Fruit fly (Drosophila melanogaster) whole organism, embryonic: ENCODE data around the gene CG14966.

ENCODE experiments used
- Ada2b ChIP-seq: fragments of 200-800 bp; sonication (Bioruptor generic); IDR thresholded peaks from 2 replicates; pipeline ENCODE4 v1.3.6; 2022; ENCODE audit warnings: missing biosample characterization, missing genetic modification characterization
- B-H2 ChIP-seq: fragments of 200-800 bp; sonication (Bioruptor generic); optimal IDR thresholded peaks from 2 replicates; lab custom pipeline; 2018; ENCODE audit warnings: missing biosample characterization, mild to moderate bottlenecking, missing genetic modification characterization
- CG10147 ChIP-seq: fragments of 200-800 bp; sonication (Bioruptor generic); optimal IDR thresholded peaks from 2 replicates; lab custom pipeline; 2019; ENCODE audit warnings: missing biosample characterization, mild to moderate bottlenecking, missing genetic modification characterization, moderate library complexity
- CG10274 ChIP-seq: fragments of 200-800 bp; sonication (Bioruptor generic); optimal IDR thresholded peaks from 3 replicates; lab custom pipeline; 2017; ENCODE audit warnings: missing biosample characterization, mild to moderate bottlenecking, missing genetic modification characterization
- CG10543 ChIP-seq: fragments of 200-800 bp; sonication (Bioruptor generic); optimal IDR thresholded peaks from 3 replicates; lab custom pipeline; 2017; ENCODE audit warnings: missing biosample characterization, mild to moderate bottlenecking, missing genetic modification characterization, moderate library complexity
- CG11560 ChIP-seq: fragments of 200-800 bp; sonication (Bioruptor generic); IDR thresholded peaks from 3 replicates; pipeline ENCODE4 v1.3.6; 2022; ENCODE audit warnings: missing biosample characterization, missing genetic modification characterization
- CG12155 ChIP-seq: fragments of 200-800 bp; sonication (Bioruptor generic); optimal IDR thresholded peaks from 3 replicates; lab custom pipeline; 2016; ENCODE audit warnings: missing biosample characterization, missing genetic modification characterization
- CG13296 ChIP-seq: fragments of 200-800 bp; sonication (Bioruptor generic); optimal IDR thresholded peaks from 3 replicates; lab custom pipeline; 2018; ENCODE audit warnings: missing biosample characterization, mild to moderate bottlenecking, missing genetic modification characterization
- CG15011 ChIP-seq: fragments of 200-800 bp; sonication (Bioruptor generic); optimal IDR thresholded peaks from 3 replicates; lab custom pipeline; 2018; ENCODE audit warnings: missing biosample characterization, mild to moderate bottlenecking, missing genetic modification characterization
- CG2199 ChIP-seq: fragments of 200-800 bp; sonication (Bioruptor generic); IDR thresholded peaks from 3 replicates; pipeline ENCODE4 v1.3.6; 2022; ENCODE audit warnings: missing biosample characterization, missing genetic modification characterization
- CG30403 ChIP-seq: fragments of 200-800 bp; sonication (Bioruptor generic); optimal IDR thresholded peaks from 3 replicates; lab custom pipeline; 2016; ENCODE audit warnings: missing biosample characterization, missing genetic modification characterization
- CG34376 ChIP-seq: fragments of 200-800 bp; sonication (Bioruptor generic); optimal IDR thresholded peaks from 2 replicates; lab custom pipeline; 2018; ENCODE audit warnings: missing biosample characterization, mild to moderate bottlenecking, missing genetic modification characterization
- CG8765 ChIP-seq: fragments of 200-800 bp; sonication (Bioruptor generic); IDR thresholded peaks from 2 replicates; pipeline ENCODE4 v1.3.6; 2022; ENCODE audit warnings: missing biosample characterization, missing genetic modification characterization
- D ChIP-seq, 2 experiments: fragments of 200-800 bp in 1 of 2; fragments of >200 bp in 1 of 2; sonication (Bioruptor generic) in 1 of 2; optimal IDR thresholded peaks; 2 replicates in 1 of 2; 3 replicates in 1 of 2; lab custom pipeline; 2017; ENCODE audit warnings: mild to moderate bottlenecking in 1 of 2, missing biosample characterization in 1 of 2, missing genetic modification characterization in 1 of 2, missing genetic modification reagents in 1 of 2
- Dfd ChIP-seq, 2 experiments: fragments of >200 bp; optimal IDR thresholded peaks; 2 replicates each; lab custom pipeline; 2017; ENCODE audit warnings: missing biosample characterization in 2 of 2, missing genetic modification characterization in 2 of 2
- Fer3 ChIP-seq: fragments of 200-800 bp; sonication (Bioruptor generic); optimal IDR thresholded peaks from 2 replicates; lab custom pipeline; 2018; ENCODE audit warnings: missing biosample characterization, mild to moderate bottlenecking, missing genetic modification characterization, moderate library complexity
- Med ChIP-seq: fragments of 200-800 bp; sonication (Bioruptor generic); peaks from one replicate; lab custom pipeline; 2016; ENCODE audit warnings: missing biosample characterization, missing genetic modification characterization, mild to moderate bottlenecking, inconsistent platforms, moderate library complexity
- Rfx ChIP-seq: fragments of 200-800 bp; sonication (Bioruptor generic); IDR thresholded peaks from 2 replicates; pipeline ENCODE4 v1.3.6; 2022; ENCODE audit warnings: missing biosample characterization, missing genetic modification characterization
- Rx ChIP-seq: fragments of 200-800 bp; sonication (Bioruptor generic); IDR thresholded peaks from 2 replicates; pipeline ENCODE4 v1.3.6; 2022; ENCODE audit warnings: missing biosample characterization, missing genetic modification characterization
- ac ChIP-seq: fragments of 200-800 bp; sonication (Bioruptor generic); optimal IDR thresholded peaks from 3 replicates; lab custom pipeline; 2017; ENCODE audit warnings: missing biosample characterization, mild to moderate bottlenecking, missing genetic modification characterization
- exex ChIP-seq: fragments of 200-800 bp; sonication (Bioruptor generic); optimal IDR thresholded peaks from 4 replicates; lab custom pipeline; 2018; ENCODE audit warnings: missing biosample characterization, mild to moderate bottlenecking, missing genetic modification characterization, moderate library complexity
- fu2 ChIP-seq: fragments of 200-800 bp; sonication (Bioruptor generic); optimal IDR thresholded peaks from 2 replicates; lab custom pipeline; 2016; ENCODE audit warnings: missing biosample characterization, missing genetic modification characterization
- gcm ChIP-seq: fragments of 200-800 bp; sonication (Bioruptor generic); optimal IDR thresholded peaks from 2 replicates; lab custom pipeline; 2019; ENCODE audit warnings: missing biosample characterization, mild to moderate bottlenecking, missing genetic modification characterization, moderate library complexity
- grau ChIP-seq: fragments of 200-800 bp; optimal IDR thresholded peaks from 3 replicates; lab custom pipeline; 2019; ENCODE audit warnings: missing biosample characterization, mild to moderate bottlenecking, missing genetic modification characterization, moderate library complexity
- ind ChIP-seq: fragments of 200-800 bp; sonication (Bioruptor generic); optimal IDR thresholded peaks from 3 replicates; lab custom pipeline; 2016; ENCODE audit warnings: missing biosample characterization, missing genetic modification characterization
- kah ChIP-seq: fragments of 200-800 bp; sonication (Bioruptor generic); optimal IDR thresholded peaks from 2 replicates; lab custom pipeline; 2018; ENCODE audit warnings: missing biosample characterization, mild to moderate bottlenecking, missing genetic modification characterization
- klu ChIP-seq: fragments of 200-800 bp; sonication (Bioruptor generic); IDR thresholded peaks from 2 replicates; pipeline ENCODE4 v1.3.6; 2022; ENCODE audit warnings: missing biosample characterization, missing genetic modification characterization
- kni ChIP-seq: fragments of 200-800 bp; sonication (Bioruptor generic); optimal IDR thresholded peaks from 3 replicates; lab custom pipeline; 2017; ENCODE audit warnings: mild to moderate bottlenecking, missing biosample characterization, missing genetic modification reagents, missing genetic modification characterization
- lola ChIP-seq, 3 experiments: fragments of >200 bp in 2 of 3; fragments of 200-800 bp in 1 of 3; sonication (Bioruptor generic) in 1 of 3; optimal IDR thresholded peaks; 2 replicates each; lab custom pipeline; 2017 to 2019; ENCODE audit warnings: missing biosample characterization in 3 of 3, missing genetic modification characterization in 3 of 3, mild to moderate bottlenecking in 1 of 3, moderate library complexity in 1 of 3
- pum ChIP-seq: fragments of 200-800 bp; sonication (Bioruptor generic); optimal IDR thresholded peaks from 2 replicates; lab custom pipeline; 2016; ENCODE audit warnings: missing biosample characterization, missing genetic modification characterization
- sob ChIP-seq: fragments of 200-800 bp; sonication (Bioruptor generic); IDR thresholded peaks from 2 replicates; pipeline ENCODE4 v1.3.6; 2022; ENCODE audit warnings: missing biosample characterization, missing genetic modification characterization
- ssp ChIP-seq: fragments of 200-800 bp; sonication (Bioruptor generic); IDR thresholded peaks from 2 replicates; pipeline ENCODE4 v1.3.6; 2022; ENCODE audit warnings: missing biosample characterization, missing genetic modification characterization
- stwl ChIP-seq: fragments of 200-800 bp; sonication (Bioruptor generic); optimal IDR thresholded peaks from 3 replicates; lab custom pipeline; 2018; ENCODE audit warnings: missing biosample characterization, mild to moderate bottlenecking, missing genetic modification characterization, moderate library complexity
- sug ChIP-seq: fragments of 200-800 bp; optimal IDR thresholded peaks from 2 replicates; lab custom pipeline; 2019; ENCODE audit warnings: missing biosample characterization, mild to moderate bottlenecking, missing genetic modification characterization, moderate library complexity
- tup ChIP-seq: fragments of 200-800 bp; sonication (Bioruptor generic); optimal IDR thresholded peaks from 2 replicates; lab custom pipeline; 2016; ENCODE audit warnings: missing biosample characterization, mild to moderate bottlenecking, missing genetic modification characterization, moderate library complexity
- vnd ChIP-seq: fragments of 200-800 bp; sonication (Bioruptor generic); IDR thresholded peaks from 3 replicates; pipeline ENCODE4 v1.3.6; 2022; ENCODE audit warnings: missing biosample characterization, missing genetic modification characterization; ENCODE audit not compliant: partially characterized antibody
- zf30C ChIP-seq: fragments of 200-800 bp; sonication (Bioruptor generic); optimal IDR thresholded peaks from 3 replicates; lab custom pipeline; 2018; ENCODE audit warnings: missing biosample characterization, mild to moderate bottlenecking, missing genetic modification characterization

CG14966 gene

dm6 chr3L:3239033-3239752, 41.8 kb upstream of the CG14966 start, which contains the start of gene CG17746 (continued):
- TF ChIP-seq CG11560 (tag; lab: Robert Waterston, UW) (no peak), Rfx (GFP tag; lab: Robert Waterston, UW) (peak; percentile 79), CG30403 (GFP tag; lab: Kevin White, UChicago) (peak; percentile 60), CG8765 (GFP tag; lab: Robert Waterston, UW) (no peak), Ada2b (GFP tag; lab: Robert Waterston, UW) (no peak), ac (GFP tag; lab: Kevin White, UChicago) (no peak), Dfd (GFP tag; optimal IDR thresholded peaks at IDR 0.05; lab: Kevin White, UChicago) (no peak), pum (peak; percentile 18), klu (GFP tag; lab: Robert Waterston, UW) (no peak), D (optimal IDR thresholded peaks at IDR 0.05; lab: Kevin White, UChicago) (no peak), D (GFP tag; optimal IDR thresholded peaks at IDR 0.05; lab: Kevin White, UChicago) (no peak), CG12155 (GFP tag; lab: Kevin White, UChicago) (peak; percentile 42), kni (GFP tag; lab: Kevin White, UChicago) (no peak), ind (GFP tag; lab: Kevin White, UChicago) (peak; percentile 0), stwl (peak; percentile 100), Rx (GFP tag; lab: Robert Waterston, UW) (no peak), CG10147 (GFP tag; lab: Kevin White, UChicago) (no peak), CG10543 (GFP tag; lab: Kevin White, UChicago) (peak; percentile 37), ssp (no peak), lola (GFP tag; optimal IDR thresholded peaks at IDR 0.05; lab: Kevin White, UChicago) (no peak), kah (GFP tag; lab: Kevin White, UChicago) (no peak), tup (GFP tag; lab: Kevin White, UChicago) (no peak), CG10274 (GFP tag; lab: Kevin White, UChicago) (no peak)

dm6 chr3L:3236319-3236718, 38.9 kb upstream of the CG14966 start:
- TF ChIP-seq B-H2 (peak; percentile 31), sug (tag; lab: Kevin White, UChicago) (peak; percentile 91), vnd (GFP tag; lab: Robert Waterston, UW) (no peak), gcm (GFP tag; lab: Kevin White, UChicago) (no peak), CG10543 (GFP tag; lab: Kevin White, UChicago) (peak; percentile 8), exex (no peak), CG13296 (GFP tag; lab: Kevin White, UChicago) (peak; percentile 16), CG2199 (GFP tag; lab: Robert Waterston, UW) (peak; percentile 64; the same call in 1 of the 3 replicates), CG34376 (GFP tag; lab: Kevin White, UChicago) (peak; percentile 6), Fer3 (tag; lab: Kevin White, UChicago) (no peak), fu2 (GFP tag; lab: Kevin White, UChicago) (no peak), sob (GFP tag; lab: Robert Waterston, UW) (peak; percentile 25; the same call in 1 of the 2 replicates), grau (tag; lab: Kevin White, UChicago) (peak; percentile 4), CG15011 (GFP tag; lab: Kevin White, UChicago) (no peak), Med (GFP tag; lab: Kevin White, UChicago) (peak; percentile 20), zf30C (no peak)
